Fruit fly (Drosophila melanogaster): ENCODE results near the gene CG4558.
A peak's percentile ranks its signal among the peaks of the same experiment; 100 is the strongest.

The CG4558 gene

dm6 chrX:6856332-6856995 is 6.9 kb downstream of the CG4558 start (continued):
- TF ChIP-seq CG14667 (GFP tag; IDR thresholded peaks at IDR 0.05) (peak; percentile 61), CHES-1-like (GFP tag; optimal IDR thresholded peaks at IDR 0.05) (no peak), slbo (GFP tag; IDR thresholded peaks at IDR 0.05) (peak; percentile 82), unpg (GFP tag; optimal IDR thresholded peaks at IDR 0.05) (peak; percentile 81), CG34376 (GFP tag; optimal IDR thresholded peaks at IDR 0.05) (no peak), br (optimal IDR thresholded peaks at IDR 0.05) (no peak), CG4854 (GFP tag; optimal IDR thresholded peaks at IDR 0.05) (no peak), pita (GFP tag; optimal IDR thresholded peaks at IDR 0.05) (no peak), Oaz (GFP tag; IDR thresholded peaks at IDR 0.05) (no peak), CG17385 (GFP tag; optimal IDR thresholded peaks at IDR 0.05) (peak; percentile 76), CG15011 (GFP tag; optimal IDR thresholded peaks at IDR 0.05) (peak; percentile 17), CG10979 (tag; optimal IDR thresholded peaks at IDR 0.05) (peak; percentile 66), CG34422 (GFP tag; IDR thresholded peaks at IDR 0.05) (peak; percentile 82), peb (GFP tag; IDR thresholded peaks at IDR 0.05) (no peak), dimm (GFP tag; IDR thresholded peaks at IDR 0.05) (peak; percentile 26; the same call in 1 of the 2 replicates), CG17359 (tag; optimal IDR thresholded peaks at IDR 0.05) (peak; percentile 82), CG13296 (GFP tag; optimal IDR thresholded peaks at IDR 0.05) (peak; percentile 45), CG3726 (GFP tag; IDR thresholded peaks at IDR 0.05) (0 out of 3 replicates have a peak, but pooled peaks have one; percentile 7), CG17612 (GFP tag; IDR thresholded peaks at IDR 0.05) (0 out of 2 replicates have a peak, but pooled peaks have one; percentile 9), CG11695 (GFP tag; IDR thresholded peaks at IDR 0.05) (peak; percentile 79), CG7839 (tag; optimal IDR thresholded peaks at IDR 0.05) (peak; percentile 82), nau (GFP tag; optimal IDR thresholded peaks at IDR 0.05) (peak; percentile 3), CG6765 (GFP tag; optimal IDR thresholded peaks at IDR 0.05) (no peak), CG11247 (GFP tag; IDR thresholded peaks at IDR 0.05) (peak; percentile 57), CG1024 (GFP tag; IDR thresholded peaks at IDR 0.05) (peak; percentile 44; the same call in 1 of the 2 replicates), CG13775 (GFP tag; optimal IDR thresholded peaks at IDR 0.05) (peak; percentile 51), sug (tag; optimal IDR thresholded peaks at IDR 0.05) (peak; percentile 10), Spps (tag; optimal IDR thresholded peaks at IDR 0.05) (no peak), gt (GFP tag; IDR thresholded peaks at IDR 0.05) (no peak), pan (optimal IDR thresholded peaks at IDR 0.05) (no peak), pan (GFP tag; optimal IDR thresholded peaks at IDR 0.05 in 1 of 2, IDR thresholded peaks at IDR 0.05 in 1 of 2) (peak in 1 of 2 experiments; percentile 82), fru (optimal IDR thresholded peaks at IDR 0.05) (no peak), CG1233 (GFP tag; optimal IDR thresholded peaks at IDR 0.05) (peak; percentile 77), CG4707 (GFP tag; optimal IDR thresholded peaks at IDR 0.05) (no peak), CG9932 (GFP tag; IDR thresholded peaks at IDR 0.05) (peak; percentile 67), Hr39 (optimal IDR thresholded peaks at IDR 0.05) (no peak), CG16863 (GFP tag; optimal IDR thresholded peaks at IDR 0.05) (no peak), Dp (GFP tag; optimal IDR thresholded peaks at IDR 0.05) (no peak), CG13424 (tag; optimal IDR thresholded peaks at IDR 0.05) (peak; percentile 75), MTF-1 (GFP tag; optimal IDR thresholded peaks at IDR 0.05; ENCODE audit: borderline replicate concordance) (no peak), Elba2 (GFP tag; optimal IDR thresholded peaks at IDR 0.05) (no peak), ato (GFP tag; IDR thresholded peaks at IDR 0.05; ENCODE audit: partially characterized antibody) (no peak), gcm2 (GFP tag; optimal IDR thresholded peaks at IDR 0.05) (no peak), CG10274 (GFP tag; optimal IDR thresholded peaks at IDR 0.05) (peak; percentile 28), schlank (tag; optimal IDR thresholded peaks at IDR 0.05) (no peak), Hr51 (GFP tag; optimal IDR thresholded peaks at IDR 0.05) (peak in 1 of 2 experiments; percentile 81), danr (GFP tag; IDR thresholded peaks at IDR 0.05) (no peak), z (GFP tag; IDR thresholded peaks at IDR 0.05) (no peak), Fer1 (GFP tag; optimal IDR thresholded peaks at IDR 0.05) (peak; percentile 41), CG18764 (GFP tag; optimal IDR thresholded peaks at IDR 0.05) (no peak), ken (GFP tag; IDR thresholded peaks at IDR 0.05) (peak; percentile 47; the same call in 1 of the 3 replicates)

Measured in whole organism, embryonic.